Worm (Caenorhabditis elegans): Measurements from ENCODE around the gene F52G3.8.
A peak's percentile ranks its signal among the peaks of the same experiment; 100 is the strongest.

Gene F52G3.8

DNA sequence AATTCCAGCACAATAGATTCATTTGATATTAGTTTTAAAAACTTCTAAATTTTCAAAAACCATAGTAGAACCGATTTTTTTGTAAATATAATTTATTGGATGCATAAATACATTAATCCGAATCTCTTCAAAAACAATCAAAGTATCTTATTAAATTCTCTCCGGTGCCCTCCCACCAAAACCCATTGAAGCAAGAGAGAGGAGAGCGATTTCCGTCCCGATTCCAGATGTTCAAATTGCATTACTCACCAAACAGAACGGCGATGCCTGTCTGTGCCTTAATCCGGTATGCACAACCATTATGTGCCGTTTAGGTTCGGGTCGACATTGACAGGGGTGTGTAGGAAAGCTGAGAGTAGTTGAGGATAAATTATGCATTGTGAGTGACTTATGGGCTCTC lies 7.6 kb upstream of the F52G3.8 start:
- no peak for TF ChIP-seq skn-1 (tag; optimal IDR thresholded peaks at IDR 0.05)
- peak; percentile 0 for TF ChIP-seq nhr-129 (tag; optimal IDR thresholded peaks at IDR 0.05)

- TF ChIP-seq ztf-4 (tag; optimal IDR thresholded peaks at IDR 0.05) (no peak), ztf-1 (GFP tag; conservative IDR thresholded peaks at IDR 0.05) (no peak), nhr-21 (tag; optimal IDR thresholded peaks at IDR 0.05) (no peak), zag-1 (tag; optimal IDR thresholded peaks at IDR 0.05) (no peak), unc-62 (GFP tag; optimal IDR thresholded peaks at IDR 0.05) (no peak), skn-1 (tag; optimal IDR thresholded peaks at IDR 0.05) (no peak), sem-4 (tag; optimal IDR thresholded peaks at IDR 0.05) (no peak), lin-39 (tag; optimal IDR thresholded peaks at IDR 0.05) (no peak), dmd-4 (tag; optimal IDR thresholded peaks at IDR 0.05) (no peak)
Observed at ce11 chrX:16958015-16958414, 5.3 kb upstream of the F52G3.8 start.

- TF ChIP-seq nhr-237 (tag; optimal IDR thresholded peaks at IDR 0.05) (no peak), ama-1 (optimal IDR thresholded peaks at IDR 0.05) (peak; percentile 92), nhr-129 (tag; optimal IDR thresholded peaks at IDR 0.05) (peak; percentile 32), nhr-25 (tag; optimal IDR thresholded peaks at IDR 0.05) (no peak), unc-62 (GFP tag; optimal IDR thresholded peaks at IDR 0.05) (no peak), zag-1 (tag; optimal IDR thresholded peaks at IDR 0.05) (no peak), snpc-4 (tag; optimal IDR thresholded peaks at IDR 0.05) (no peak), ztf-11 (tag; optimal IDR thresholded peaks at IDR 0.05) (no peak), unc-55 (GFP tag; optimal IDR thresholded peaks at IDR 0.05) (peak; percentile 5)
Observed at ce11 chrX:16943934-16944914, 8.5 kb downstream of the F52G3.8 start.

ce11 chrX:16942316-16942715 lies 10.4 kb downstream of the F52G3.8 start:
- TF ChIP-seq blmp-1 (tag; optimal IDR thresholded peaks at IDR 0.05; ENCODE audit: insufficient read depth): no peak

DNA sequence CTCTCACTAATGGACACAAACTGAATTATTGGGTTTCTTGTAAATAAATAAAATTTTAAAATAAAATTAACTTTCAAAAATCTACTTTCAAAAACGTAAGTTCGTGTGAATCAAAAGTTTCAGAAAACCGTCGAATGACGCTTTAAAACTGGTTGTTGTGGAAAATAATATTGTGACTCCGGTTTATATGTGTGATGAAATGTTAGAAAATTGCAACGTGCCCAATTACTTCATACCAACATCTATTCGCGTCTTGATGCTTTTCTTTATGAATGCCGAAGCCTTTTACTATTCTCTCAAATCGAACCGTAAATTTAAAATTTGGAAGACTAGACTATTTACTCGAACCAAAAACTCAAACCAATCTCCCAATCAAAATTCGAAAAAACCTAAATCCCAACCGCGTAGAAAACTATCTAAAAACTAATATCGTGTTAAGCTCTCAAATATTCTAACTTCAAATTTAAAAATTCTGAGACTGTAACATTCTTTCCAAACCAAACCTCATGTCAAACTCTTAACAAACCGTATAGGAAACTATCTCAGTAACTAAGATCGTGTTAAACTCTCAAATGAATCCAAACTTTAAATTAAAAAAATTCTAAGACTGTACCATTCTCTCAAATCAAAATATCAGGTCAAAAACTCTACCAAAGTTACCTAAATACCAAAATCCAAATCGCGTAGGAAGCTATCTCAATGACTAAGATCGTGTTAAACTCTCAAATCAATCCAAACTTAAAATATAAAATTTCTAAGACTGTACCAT lies 21.3 kb downstream of the F52G3.8 start:
- no peak for TF ChIP-seq ztf-11 (tag; optimal IDR thresholded peaks at IDR 0.05)
- peak; percentile 67 for TF ChIP-seq nhr-25 (tag; optimal IDR thresholded peaks at IDR 0.05)
- TF ChIP-seq nhr-129 (tag; optimal IDR thresholded peaks at IDR 0.05): peak; percentile 96
- TF ChIP-seq skn-1 (tag; optimal IDR thresholded peaks at IDR 0.05): peak; percentile 44
- peak; percentile 37 to 43 for TF ChIP-seq lsy-2 (tag; optimal IDR thresholded peaks at IDR 0.05)
- peak; percentile 13 for TF ChIP-seq nhr-237 (tag; optimal IDR thresholded peaks at IDR 0.05)
- TF ChIP-seq lin-13 (GFP tag; optimal IDR thresholded peaks at IDR 0.05): peak; percentile 81
- no peak for TF ChIP-seq nhr-12 (tag; optimal IDR thresholded peaks at IDR 0.05)
- TF ChIP-seq ztf-1 (GFP tag; conservative IDR thresholded peaks at IDR 0.05): no peak
- TF ChIP-seq nhr-77 (tag; optimal IDR thresholded peaks at IDR 0.05): peak; percentile 18
- TF ChIP-seq ztf-4 (tag; optimal IDR thresholded peaks at IDR 0.05): peak; percentile 87
- no peak for TF ChIP-seq F13H6.1 (tag; optimal IDR thresholded peaks at IDR 0.05)
- peak; percentile 33 for TF ChIP-seq nhr-10 (tag; optimal IDR thresholded peaks at IDR 0.05)
- TF ChIP-seq elt-3 (tag; optimal IDR thresholded peaks at IDR 0.05): no peak
- peak; percentile 40 for TF ChIP-seq sma-9 (GFP tag; optimal IDR thresholded peaks at IDR 0.05)
- no peak for TF ChIP-seq sma-9 (tag; optimal IDR thresholded peaks at IDR 0.05)
- TF ChIP-seq crh-2 (tag; optimal IDR thresholded peaks at IDR 0.05): no peak
- TF ChIP-seq ama-1 (optimal IDR thresholded peaks at IDR 0.05): peak; percentile 99
- TF ChIP-seq sem-4 (tag; optimal IDR thresholded peaks at IDR 0.05): peak; percentile 66

DNA sequence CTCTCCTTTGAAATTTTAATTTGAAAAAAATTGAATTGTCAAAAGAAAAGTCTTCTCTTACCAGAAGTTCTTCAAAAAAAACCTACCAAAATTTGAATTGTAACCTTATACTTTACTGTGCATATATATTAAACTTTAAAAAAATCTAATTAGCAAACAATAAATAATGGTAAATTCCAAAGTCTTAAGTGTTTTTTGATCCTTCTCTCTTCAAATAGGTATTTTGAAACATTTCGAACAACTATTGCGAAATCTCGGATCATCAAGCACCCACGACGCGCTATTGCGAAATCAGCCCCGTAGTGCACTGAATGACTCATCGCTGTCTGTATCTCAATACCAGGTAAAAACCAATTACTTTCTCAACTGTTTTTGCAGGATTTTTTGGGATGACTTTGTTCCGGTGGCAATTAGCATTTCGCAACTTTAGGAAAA lies 22.1 kb downstream of the F52G3.8 start:
- TF ChIP-seq F13H6.1 (tag; optimal IDR thresholded peaks at IDR 0.05): no peak
- TF ChIP-seq nhr-12 (tag; optimal IDR thresholded peaks at IDR 0.05): no peak
- TF ChIP-seq egl-27 (tag; optimal IDR thresholded peaks at IDR 0.05): peak; percentile 39
- no peak for TF ChIP-seq lin-13 (GFP tag; optimal IDR thresholded peaks at IDR 0.05)
- TF ChIP-seq crh-2 (tag; optimal IDR thresholded peaks at IDR 0.05): peak; percentile 43
- no peak for TF ChIP-seq mbf-1 (tag; optimal IDR thresholded peaks at IDR 0.05)
- TF ChIP-seq nhr-237 (tag; optimal IDR thresholded peaks at IDR 0.05): peak; percentile 5
- TF ChIP-seq mab-5 (tag; optimal IDR thresholded peaks at IDR 0.05): no peak
- TF ChIP-seq aly-2 (tag; optimal IDR thresholded peaks at IDR 0.05): no peak
- no peak for TF ChIP-seq nhr-10 (tag; optimal IDR thresholded peaks at IDR 0.05)
- no peak for TF ChIP-seq nhr-25 (tag; optimal IDR thresholded peaks at IDR 0.05)
- TF ChIP-seq nhr-11 (tag; optimal IDR thresholded peaks at IDR 0.05): peak; percentile 90
- TF ChIP-seq unc-39 (tag; optimal IDR thresholded peaks at IDR 0.05): no peak
- no peak for TF ChIP-seq elt-1 (tag; optimal IDR thresholded peaks at IDR 0.05)
- no peak for TF ChIP-seq nhr-6 (tag; optimal IDR thresholded peaks at IDR 0.05)
- TF ChIP-seq elt-3 (tag; optimal IDR thresholded peaks at IDR 0.05): no peak
- peak; percentile 65 for TF ChIP-seq ceh-82 (tag; optimal IDR thresholded peaks at IDR 0.05)
- TF ChIP-seq lin-39 (tag; optimal IDR thresholded peaks at IDR 0.05): peak; percentile 32
- TF ChIP-seq nhr-23 (tag; optimal IDR thresholded peaks at IDR 0.05): no peak
- TF ChIP-seq Y55F3AM.14 (GFP tag; optimal IDR thresholded peaks at IDR 0.05): no peak
- TF ChIP-seq unc-55 (GFP tag; optimal IDR thresholded peaks at IDR 0.05): peak; percentile 92
- TF ChIP-seq lsy-2 (tag; optimal IDR thresholded peaks at IDR 0.05): peak; percentile 35 to 58
